Worm (Caenorhabditis elegans): ENCODE results near the gene F59F5.5.

Gene F59F5.5

ce11 chrX:10514834-10515233 is 31.0 kb upstream of the F59F5.5 start:
- no peak for TF ChIP-seq elt-3 (tag; optimal IDR thresholded peaks at IDR 0.05)
- TF ChIP-seq nhr-23 (tag; optimal IDR thresholded peaks at IDR 0.05), result no peak
- TF ChIP-seq nhr-77 (tag; optimal IDR thresholded peaks at IDR 0.05), result no peak
- no peak for TF ChIP-seq mab-5 (tag; optimal IDR thresholded peaks at IDR 0.05)
- TF ChIP-seq unc-55 (GFP tag; optimal IDR thresholded peaks at IDR 0.05), result no peak

- TF ChIP-seq unc-55 (GFP tag; optimal IDR thresholded peaks at IDR 0.05) (no peak), nhr-25 (tag; optimal IDR thresholded peaks at IDR 0.05) (peak; percentile 7), mbf-1 (tag; optimal IDR thresholded peaks at IDR 0.05) (no peak)
Measured at ce11 chrX:10516549-10516948, 29.3 kb upstream of the F59F5.5 start.

- TF ChIP-seq mdl-1 (tag; optimal IDR thresholded peaks at IDR 0.05) (no peak), egl-27 (tag; optimal IDR thresholded peaks at IDR 0.05) (no peak), nhr-23 (tag; optimal IDR thresholded peaks at IDR 0.05) (no peak), ztf-11 (tag; optimal IDR thresholded peaks at IDR 0.05) (no peak), unc-39 (tag; optimal IDR thresholded peaks at IDR 0.05) (no peak), nhr-77 (tag; optimal IDR thresholded peaks at IDR 0.05) (no peak), sma-9 (GFP tag; optimal IDR thresholded peaks at IDR 0.05) (no peak), sma-9 (tag; optimal IDR thresholded peaks at IDR 0.05) (no peak), C34F6.9 (tag; optimal IDR thresholded peaks at IDR 0.05) (no peak), aly-2 (tag; optimal IDR thresholded peaks at IDR 0.05) (no peak), lin-39 (tag; optimal IDR thresholded peaks at IDR 0.05) (no peak), nhr-11 (tag; optimal IDR thresholded peaks at IDR 0.05) (no peak), lsy-2 (tag; optimal IDR thresholded peaks at IDR 0.05) (no peak), ceh-16 (tag; optimal IDR thresholded peaks at IDR 0.05) (no peak), nhr-21 (tag; optimal IDR thresholded peaks at IDR 0.05) (no peak), snpc-4 (tag; optimal IDR thresholded peaks at IDR 0.05) (no peak), R02D3.7 (tag; optimal IDR thresholded peaks at IDR 0.05) (no peak)
Measured at ce11 chrX:10520185-10520584, 25.6 kb upstream of the F59F5.5 start.

ce11 chrX:10521313-10521712 is 24.5 kb upstream of the F59F5.5 start, which contains the start of gene F14F3.4:
Gene F14F3.4, minus strand, starts transcription at chrX:10521413.
- TF ChIP-seq nhr-10 (tag; optimal IDR thresholded peaks at IDR 0.05) (no peak), gmeb-1 (tag; optimal IDR thresholded peaks at IDR 0.05) (no peak), ama-1 (optimal IDR thresholded peaks at IDR 0.05) (no peak), ZK546.5 (tag; optimal IDR thresholded peaks at IDR 0.05) (no peak), lin-39 (tag; optimal IDR thresholded peaks at IDR 0.05) (no peak), lin-13 (GFP tag; optimal IDR thresholded peaks at IDR 0.05) (no peak), crh-2 (tag; optimal IDR thresholded peaks at IDR 0.05) (no peak), skn-1 (tag; optimal IDR thresholded peaks at IDR 0.05) (no peak), C34F6.9 (tag; optimal IDR thresholded peaks at IDR 0.05) (no peak), Y55F3AM.14 (GFP tag; optimal IDR thresholded peaks at IDR 0.05) (no peak), nhr-12 (tag; optimal IDR thresholded peaks at IDR 0.05) (no peak), ztf-11 (tag; optimal IDR thresholded peaks at IDR 0.05) (no peak), lsy-2 (tag; optimal IDR thresholded peaks at IDR 0.05) (no peak), elt-3 (tag; optimal IDR thresholded peaks at IDR 0.05) (no peak), fos-1 (tag; optimal IDR thresholded peaks at IDR 0.05) (no peak), nhr-77 (tag; optimal IDR thresholded peaks at IDR 0.05) (no peak), unc-39 (tag; optimal IDR thresholded peaks at IDR 0.05) (no peak)

- peak; percentile 29 for TF ChIP-seq ceh-16 (tag; optimal IDR thresholded peaks at IDR 0.05)
- peak; percentile 57 for TF ChIP-seq gmeb-1 (tag; optimal IDR thresholded peaks at IDR 0.05)
- TF ChIP-seq mab-5 (tag; optimal IDR thresholded peaks at IDR 0.05), result peak; percentile 26
- TF ChIP-seq skn-1 (tag; optimal IDR thresholded peaks at IDR 0.05), result no peak
- no peak for TF ChIP-seq elt-3 (tag; optimal IDR thresholded peaks at IDR 0.05)
- peak; percentile 40 for TF ChIP-seq nhr-21 (tag; optimal IDR thresholded peaks at IDR 0.05)
- peak; percentile 68 for TF ChIP-seq nhr-129 (tag; optimal IDR thresholded peaks at IDR 0.05)
- TF ChIP-seq lsy-2 (tag; optimal IDR thresholded peaks at IDR 0.05), result peak in 1 of 2 experiments; percentile 66
- no peak for TF ChIP-seq nhr-12 (tag; optimal IDR thresholded peaks at IDR 0.05)
- TF ChIP-seq lin-11 (tag; optimal IDR thresholded peaks at IDR 0.05), result peak; percentile 40
- peak; percentile 68 for TF ChIP-seq unc-55 (GFP tag; optimal IDR thresholded peaks at IDR 0.05)
- TF ChIP-seq sma-9 (GFP tag; optimal IDR thresholded peaks at IDR 0.05), result peak; percentile 77
- no peak for TF ChIP-seq sma-9 (tag; optimal IDR thresholded peaks at IDR 0.05)
- TF ChIP-seq ztf-4 (tag; optimal IDR thresholded peaks at IDR 0.05), result no peak
- TF ChIP-seq fos-1 (tag; optimal IDR thresholded peaks at IDR 0.05), result peak; percentile 53
- peak; percentile 6 for TF ChIP-seq egl-27 (tag; optimal IDR thresholded peaks at IDR 0.05)
- TF ChIP-seq nhr-25 (tag; optimal IDR thresholded peaks at IDR 0.05), result no peak
- TF ChIP-seq crh-2 (tag; optimal IDR thresholded peaks at IDR 0.05), result peak; percentile 59
- TF ChIP-seq Y55F3AM.14 (GFP tag; optimal IDR thresholded peaks at IDR 0.05), result no peak
- peak; percentile 47 for TF ChIP-seq lin-13 (GFP tag; optimal IDR thresholded peaks at IDR 0.05)
- peak; percentile 43 for TF ChIP-seq sem-4 (tag; optimal IDR thresholded peaks at IDR 0.05)
- no peak for TF ChIP-seq ceh-82 (tag; optimal IDR thresholded peaks at IDR 0.05)
- TF ChIP-seq peb-1 (tag; optimal IDR thresholded peaks at IDR 0.05), result no peak
- TF ChIP-seq ama-1 (optimal IDR thresholded peaks at IDR 0.05), result no peak
- peak in 1 of 2 experiments; percentile 15 for TF ChIP-seq mdl-1 (tag; optimal IDR thresholded peaks at IDR 0.05)
- peak; percentile 56 for TF ChIP-seq F13H6.1 (tag; optimal IDR thresholded peaks at IDR 0.05)
- peak; percentile 73 for TF ChIP-seq sma-3 (GFP tag; optimal IDR thresholded peaks at IDR 0.05)
- no peak for TF ChIP-seq snpc-4 (tag; optimal IDR thresholded peaks at IDR 0.05)
- peak; percentile 42 for TF ChIP-seq C34F6.9 (tag; optimal IDR thresholded peaks at IDR 0.05)
Measured at ce11 chrX:10524483-10524948, 21.3 kb upstream of the F59F5.5 start, which contains the start of the genes mboa-7 and git-1. Gene mboa-7, minus strand, starts transcription at chrX:10524565. Gene git-1, plus strand, starts transcription at chrX:10524898.
